Fruit fly (Drosophila melanogaster) whole organism, embryonic: ENCODE data around the gene CG18473.

Source experiments
- C15 ChIP-seq: fragments of 200-800 bp; sonication (Bioruptor generic); IDR thresholded peaks from 3 replicates; pipeline ENCODE4 v1.3.6; 2022; ENCODE audit warnings: missing biosample characterization, missing genetic modification characterization
- CG12942 ChIP-seq: fragments of 200-800 bp; sonication (Bioruptor generic); optimal IDR thresholded peaks from 3 replicates; lab custom pipeline; 2016; ENCODE audit warnings: missing biosample characterization, missing genetic modification characterization
- CG13287 ChIP-seq: fragments of 200-800 bp; sonication (Bioruptor generic); IDR thresholded peaks from 2 replicates; pipeline ENCODE4 v1.3.6; 2022; ENCODE audit warnings: missing biosample characterization, missing genetic modification characterization; ENCODE audit not compliant: partially characterized antibody
- CG13775 ChIP-seq: fragments of 200-800 bp; sonication (Bioruptor generic); optimal IDR thresholded peaks from 3 replicates; lab custom pipeline; 2017; ENCODE audit warnings: missing biosample characterization, mild to moderate bottlenecking, missing genetic modification characterization
- CG14441 ChIP-seq: fragments of 200-800 bp; sonication (Bioruptor generic); IDR thresholded peaks from 2 replicates; pipeline ENCODE4 v1.3.6; 2022; ENCODE audit warnings: missing biosample characterization, missing genetic modification characterization
- CG15011 ChIP-seq: fragments of 200-800 bp; sonication (Bioruptor generic); optimal IDR thresholded peaks from 3 replicates; lab custom pipeline; 2018; ENCODE audit warnings: missing biosample characterization, mild to moderate bottlenecking, missing genetic modification characterization
- CG15514 ChIP-seq: fragments of 200-800 bp; sonication (Bioruptor generic); optimal IDR thresholded peaks from 3 replicates; lab custom pipeline; 2017; ENCODE audit warnings: missing biosample characterization, missing genetic modification characterization, mild to moderate bottlenecking, moderate library complexity, missing genetic modification reagents
- CG1603 ChIP-seq: fragments of 200-800 bp; sonication (Bioruptor generic); optimal IDR thresholded peaks from 2 replicates; lab custom pipeline; 2019; ENCODE audit warnings: missing biosample characterization, mild to moderate bottlenecking, missing genetic modification characterization, moderate library complexity
- CG30403 ChIP-seq: fragments of 200-800 bp; sonication (Bioruptor generic); optimal IDR thresholded peaks from 3 replicates; lab custom pipeline; 2016; ENCODE audit warnings: missing biosample characterization, missing genetic modification characterization
- CG30431 ChIP-seq: fragments of 200-800 bp; sonication (Bioruptor generic); optimal IDR thresholded peaks from 2 replicates; lab custom pipeline; 2017; ENCODE audit warnings: missing biosample characterization, missing genetic modification characterization
- CG33557 ChIP-seq: fragments of 200-800 bp; sonication (Bioruptor generic); optimal IDR thresholded peaks from 2 replicates; lab custom pipeline; 2019; ENCODE audit warnings: missing biosample characterization, mild to moderate bottlenecking, missing genetic modification characterization, moderate library complexity
- CG34224 ChIP-seq: fragments of 200-800 bp; sonication (Bioruptor generic); IDR thresholded peaks from 3 replicates; pipeline ENCODE4 v1.3.6; 2022; ENCODE audit warnings: missing biosample characterization, missing genetic modification characterization; ENCODE audit not compliant: partially characterized antibody
- CG3838 ChIP-seq: fragments of 200-800 bp; sonication (Bioruptor generic); optimal IDR thresholded peaks from 3 replicates; lab custom pipeline; 2016; ENCODE audit warnings: missing biosample characterization, missing genetic modification characterization
- CG4820 ChIP-seq: fragments of 200-800 bp; sonication (Bioruptor generic); optimal IDR thresholded peaks from 3 replicates; lab custom pipeline; 2016; ENCODE audit warnings: missing biosample characterization, missing genetic modification characterization
- CG5245 ChIP-seq: fragments of 200-800 bp; sonication (Bioruptor generic); optimal IDR thresholded peaks from 3 replicates; lab custom pipeline; 2016; ENCODE audit warnings: missing biosample characterization, missing genetic modification characterization
- CG7357 ChIP-seq: fragments of 200-800 bp; sonication (Bioruptor generic); IDR thresholded peaks from 3 replicates; pipeline ENCODE4 v1.3.6; 2022; ENCODE audit warnings: missing biosample characterization, missing genetic modification characterization
- CG8290 ChIP-seq, 3 experiments: fragments of 200-800 bp; sonication (Bioruptor generic); optimal IDR thresholded peaks; 2 replicates each; lab custom pipeline; 2016 to 2019; ENCODE audit warnings: missing biosample characterization in 3 of 3, missing genetic modification characterization in 3 of 3, mild to moderate bottlenecking in 2 of 3, moderate library complexity in 1 of 3
- CG9817 ChIP-seq: fragments of 200-800 bp; sonication (Bioruptor generic); optimal IDR thresholded peaks from 2 replicates; lab custom pipeline; 2018; ENCODE audit warnings: missing biosample characterization, mild to moderate bottlenecking, missing genetic modification characterization, moderate library complexity
- D ChIP-seq, 2 experiments: fragments of 200-800 bp in 1 of 2; fragments of >200 bp in 1 of 2; sonication (Bioruptor generic) in 1 of 2; optimal IDR thresholded peaks; 2 replicates in 1 of 2; 3 replicates in 1 of 2; lab custom pipeline; 2017; ENCODE audit warnings: mild to moderate bottlenecking in 1 of 2, missing biosample characterization in 1 of 2, missing genetic modification characterization in 1 of 2, missing genetic modification reagents in 1 of 2
- Doc2 ChIP-seq: fragments of 200-800 bp; sonication (Bioruptor generic); IDR thresholded peaks from 2 replicates; pipeline ENCODE4 v1.3.6; 2022; ENCODE audit warnings: missing biosample characterization, missing genetic modification characterization
- Elba2 ChIP-seq: fragments of 200-800 bp; sonication (Bioruptor generic); optimal IDR thresholded peaks from 3 replicates; lab custom pipeline; 2016; ENCODE audit warnings: missing biosample characterization, missing genetic modification characterization
- Ets97D ChIP-seq: fragments of 200-800 bp; sonication (Bioruptor generic); optimal IDR thresholded peaks from 3 replicates; lab custom pipeline; 2016; ENCODE audit warnings: missing biosample characterization, missing genetic modification characterization
- Fer1 ChIP-seq: fragments of 200-800 bp; sonication (Bioruptor generic); optimal IDR thresholded peaks from 2 replicates; lab custom pipeline; 2017; ENCODE audit warnings: missing biosample characterization, mild to moderate bottlenecking, missing genetic modification characterization
- HLH4C ChIP-seq: fragments of 200-800 bp; sonication (Bioruptor generic); IDR thresholded peaks from 3 replicates; pipeline ENCODE4 v1.3.6; 2022; ENCODE audit warnings: missing biosample characterization, missing genetic modification characterization; ENCODE audit not compliant: partially characterized antibody
- Hsf ChIP-seq: fragments of 200-800 bp; sonication (Bioruptor generic); optimal IDR thresholded peaks from 3 replicates; lab custom pipeline; 2016; ENCODE audit warnings: missing biosample characterization, missing genetic modification characterization
- Kr ChIP-seq: fragments of 200-800 bp; sonication (Bioruptor generic); optimal IDR thresholded peaks from 2 replicates; lab custom pipeline; 2017; ENCODE audit warnings: missing biosample characterization, mild to moderate bottlenecking, missing genetic modification characterization
- Lhr ChIP-seq: fragments of 200-800 bp; sonication (Bioruptor generic); optimal IDR thresholded peaks from 3 replicates; lab custom pipeline; 2017; ENCODE audit warnings: mild to moderate bottlenecking, missing biosample characterization, missing genetic modification reagents, missing genetic modification characterization
- PHDP ChIP-seq: fragments of 200-800 bp; sonication (Bioruptor generic); optimal IDR thresholded peaks from 3 replicates; lab custom pipeline; 2018; ENCODE audit warnings: missing biosample characterization, mild to moderate bottlenecking, missing genetic modification characterization, moderate library complexity
- Poxn ChIP-seq: fragments of 200-800 bp; sonication (Bioruptor generic); IDR thresholded peaks from 2 replicates; pipeline ENCODE4 v1.3.6; 2022; ENCODE audit warnings: missing biosample characterization, missing genetic modification characterization
- Rfx ChIP-seq: fragments of 200-800 bp; sonication (Bioruptor generic); IDR thresholded peaks from 2 replicates; pipeline ENCODE4 v1.3.6; 2022; ENCODE audit warnings: missing biosample characterization, missing genetic modification characterization
- Six4 ChIP-seq: fragments of 200-800 bp; sonication (Bioruptor generic); optimal IDR thresholded peaks from 2 replicates; lab custom pipeline; 2016; ENCODE audit warnings: missing biosample characterization, missing genetic modification characterization
- cas ChIP-seq: fragments of 200-800 bp; sonication (Bioruptor generic); IDR thresholded peaks from 2 replicates; pipeline ENCODE4 v1.3.6; 2022; ENCODE audit warnings: missing biosample characterization, missing genetic modification characterization
- exex ChIP-seq: fragments of 200-800 bp; sonication (Bioruptor generic); optimal IDR thresholded peaks from 4 replicates; lab custom pipeline; 2018; ENCODE audit warnings: missing biosample characterization, mild to moderate bottlenecking, missing genetic modification characterization, moderate library complexity
- gt ChIP-seq: fragments of 200-800 bp; sonication (Bioruptor generic); IDR thresholded peaks from 2 replicates; pipeline ENCODE4 v1.3.6; 2022; ENCODE audit warnings: missing biosample characterization, missing genetic modification characterization
- hth ChIP-seq: fragments of >200 bp; optimal IDR thresholded peaks from 2 replicates; lab custom pipeline; 2017; ENCODE audit warnings: inconsistent platforms
- ind ChIP-seq: fragments of 200-800 bp; sonication (Bioruptor generic); optimal IDR thresholded peaks from 3 replicates; lab custom pipeline; 2016; ENCODE audit warnings: missing biosample characterization, missing genetic modification characterization
- luna ChIP-seq: fragments of 200-800 bp; sonication (Bioruptor generic); optimal IDR thresholded peaks from 2 replicates; lab custom pipeline; 2016; ENCODE audit warnings: missing biosample characterization, missing genetic modification characterization
- nmo ChIP-seq: fragments of 200-800 bp; sonication (Bioruptor generic); optimal IDR thresholded peaks from 2 replicates; lab custom pipeline; 2018; ENCODE audit warnings: missing biosample characterization, mild to moderate bottlenecking, missing genetic modification characterization, moderate library complexity
- odd ChIP-seq: fragments of 200-800 bp; sonication (Bioruptor generic); optimal IDR thresholded peaks from 2 replicates; lab custom pipeline; 2017; ENCODE audit warnings: missing biosample characterization, mild to moderate bottlenecking, missing genetic modification characterization
- phol ChIP-seq: fragments of 200-800 bp; sonication (Bioruptor generic); optimal IDR thresholded peaks from 3 replicates; lab custom pipeline; 2018; ENCODE audit warnings: missing biosample characterization, mild to moderate bottlenecking, missing genetic modification characterization, moderate library complexity
- psq ChIP-seq: fragments of 200-800 bp; sonication (Bioruptor generic); optimal IDR thresholded peaks from 2 replicates; lab custom pipeline; 2017; ENCODE audit warnings: missing biosample characterization, missing genetic modification characterization
- ranshi ChIP-seq: fragments of 200-800 bp; sonication (Bioruptor generic); IDR thresholded peaks from 2 replicates; pipeline ENCODE4 v1.3.6; 2022; ENCODE audit warnings: missing biosample characterization, missing genetic modification characterization
- row ChIP-seq: fragments of 200-800 bp; sonication (Bioruptor generic); IDR thresholded peaks from 3 replicates; pipeline ENCODE4 v1.3.6; 2022; ENCODE audit warnings: missing biosample characterization, missing genetic modification characterization
- salm ChIP-seq: fragments of 200-800 bp; sonication (Bioruptor generic); optimal IDR thresholded peaks from 2 replicates; lab custom pipeline; 2018; ENCODE audit warnings: missing biosample characterization, mild to moderate bottlenecking, missing genetic modification characterization
- slbo ChIP-seq: fragments of 200-800 bp; sonication (Bioruptor generic); IDR thresholded peaks from 2 replicates; pipeline ENCODE4 v1.3.6; 2022; ENCODE audit warnings: missing biosample characterization, missing genetic modification characterization
- stc ChIP-seq: fragments of 200-800 bp; sonication (Bioruptor generic); IDR thresholded peaks from 2 replicates; pipeline ENCODE4 v1.3.6; 2022; ENCODE audit warnings: missing biosample characterization, missing genetic modification characterization
- tna ChIP-seq: fragments of 200-800 bp; sonication (Bioruptor generic); IDR thresholded peaks from 2 replicates; pipeline ENCODE4 v1.3.6; 2022; ENCODE audit warnings: missing biosample characterization, missing genetic modification characterization; ENCODE audit not compliant: partially characterized antibody
- toy ChIP-seq: fragments of 200-800 bp; sonication (Bioruptor generic); IDR thresholded peaks from 2 replicates; pipeline ENCODE4 v1.3.6; 2022; ENCODE audit warnings: missing biosample characterization, missing genetic modification characterization
- ttk ChIP-seq: fragments of 200-800 bp; sonication (Bioruptor generic); IDR thresholded peaks from 2 replicates; pipeline ENCODE4 v2.1.2; 2022; ENCODE audit warnings: missing biosample characterization, missing genetic modification characterization
- wek ChIP-seq: fragments of 200-800 bp; sonication (Bioruptor generic); optimal IDR thresholded peaks from 3 replicates; lab custom pipeline; 2018; ENCODE audit warnings: missing biosample characterization, mild to moderate bottlenecking, missing genetic modification characterization, moderate library complexity
- yki ChIP-seq: fragments of >200 bp; optimal IDR thresholded peaks from 3 replicates; lab custom pipeline; 2018

Gene CG18473

DNA sequence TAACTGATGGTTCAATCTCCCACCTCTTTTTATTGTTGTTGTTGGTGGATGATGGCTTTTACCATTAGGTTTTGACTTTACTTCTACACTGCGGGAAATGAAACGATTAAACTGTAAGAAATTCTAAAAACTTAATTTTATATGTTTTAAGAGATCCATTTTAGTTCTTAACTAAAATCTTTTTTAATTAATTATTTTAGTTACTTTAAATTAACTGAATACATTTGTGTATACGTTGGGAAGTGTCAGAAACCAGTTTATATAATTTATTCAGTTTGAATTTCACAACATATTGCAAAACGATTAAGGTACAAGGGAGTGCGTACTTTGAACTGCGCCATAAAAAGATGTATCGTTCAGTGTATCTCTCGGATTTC is 9.8 kb upstream of the CG18473 start (continued):
- TF ChIP-seq exex (tag; lab: Kevin White, UChicago): peak; percentile 51
- TF ChIP-seq row (GFP tag; lab: Robert Waterston, UW): no peak
- TF ChIP-seq Elba2 (GFP tag; lab: Kevin White, UChicago): no peak
- TF ChIP-seq odd (GFP tag; lab: Kevin White, UChicago): peak; percentile 87
- TF ChIP-seq nmo (GFP tag; lab: Kevin White, UChicago): peak; percentile 93
- no peak for TF ChIP-seq C15 (GFP tag; lab: Robert Waterston, UW)
- no peak for TF ChIP-seq slbo (GFP tag; lab: Robert Waterston, UW)
- TF ChIP-seq stc (GFP tag; lab: Robert Waterston, UW): no peak
- TF ChIP-seq Lhr (GFP tag; lab: Kevin White, UChicago): no peak
- no peak for TF ChIP-seq CG34224 (GFP tag; lab: Robert Waterston, UW)
- no peak for TF ChIP-seq luna
- peak; percentile 74 for TF ChIP-seq CG4820
- TF ChIP-seq Hsf: peak; percentile 75
- TF ChIP-seq Six4 (GFP tag; lab: Kevin White, UChicago): peak; percentile 79
- peak; percentile 84 for TF ChIP-seq ind
- TF ChIP-seq CG13775 (GFP tag; lab: Kevin White, UChicago): peak; percentile 83
- no peak for TF ChIP-seq CG30431
- no peak for TF ChIP-seq Doc2 (GFP tag; lab: Robert Waterston, UW)
- TF ChIP-seq CG15011: peak; percentile 72
- TF ChIP-seq Poxn: no peak
- no peak for TF ChIP-seq tna (GFP tag; lab: Robert Waterston, UW)
- no peak for TF ChIP-seq ranshi (GFP tag; lab: Robert Waterston, UW)
- no peak for TF ChIP-seq gt
- TF ChIP-seq phol: peak; percentile 92
- TF ChIP-seq psq (GFP tag; lab: Kevin White, UChicago): peak; percentile 59
- no peak for TF ChIP-seq ttk
- no peak for TF ChIP-seq CG13287 (GFP tag; lab: Robert Waterston, UW)
- TF ChIP-seq CG1603 (tag; lab: Kevin White, UChicago): peak; percentile 50
- TF ChIP-seq CG30403: peak; percentile 92
- TF ChIP-seq cas (GFP tag; lab: Robert Waterston, UW): no peak
- TF ChIP-seq HLH4C (GFP tag; lab: Robert Waterston, UW): no peak
- TF ChIP-seq CG5245 (GFP tag; lab: Kevin White, UChicago): peak; percentile 62
- peak; percentile 64 for TF ChIP-seq CG8290 (GFP tag; optimal IDR thresholded peaks at IDR 0.05; lab: Kevin White, UChicago)
- TF ChIP-seq CG8290 (tag; optimal IDR thresholded peaks at IDR 0.05; lab: Kevin White, UChicago): peak in 1 of 2 experiments; percentile 51
- TF ChIP-seq PHDP (tag; lab: Kevin White, UChicago): peak; percentile 92
- peak; percentile 60 for TF ChIP-seq CG33557 (GFP tag; lab: Kevin White, UChicago)
- no peak for TF ChIP-seq toy (GFP tag; lab: Robert Waterston, UW)
- peak; percentile 79 for TF ChIP-seq CG7357
- TF ChIP-seq CG15514: peak; percentile 69
- no peak for TF ChIP-seq CG9817
- no peak for TF ChIP-seq CG14441 (GFP tag; lab: Robert Waterston, UW)
- TF ChIP-seq CG3838 (GFP tag; lab: Kevin White, UChicago): peak; percentile 49
- TF ChIP-seq Fer1 (GFP tag; lab: Kevin White, UChicago): peak; percentile 87
- TF ChIP-seq salm (tag; lab: Kevin White, UChicago): peak; percentile 85
- TF ChIP-seq wek (GFP tag; lab: Kevin White, UChicago): no peak
- TF ChIP-seq yki (lab: Kevin White, UChicago): no peak
- no peak for TF ChIP-seq D (optimal IDR thresholded peaks at IDR 0.05; lab: Kevin White, UChicago)
- TF ChIP-seq D (GFP tag; optimal IDR thresholded peaks at IDR 0.05; lab: Kevin White, UChicago): peak; percentile 86
- TF ChIP-seq Kr: no peak
- TF ChIP-seq Rfx (GFP tag; lab: Robert Waterston, UW): no peak
- TF ChIP-seq hth (lab: Kevin White, UChicago): no peak
- peak; percentile 78 for TF ChIP-seq CG12942 (GFP tag; lab: Kevin White, UChicago)
- no peak for TF ChIP-seq Ets97D (GFP tag; lab: Kevin White, UChicago)
